Fruit fly (Drosophila melanogaster): Measurements from ENCODE around the gene step.

dm6 chr2L:21792831-21793230 lies 35.6 kb upstream of the step start:
- TF ChIP-seq psq (GFP tag; optimal IDR thresholded peaks at IDR 0.05) (no peak), HLH106 (tag; optimal IDR thresholded peaks at IDR 0.05) (no peak), dsf (GFP tag; optimal IDR thresholded peaks at IDR 0.05; ENCODE audit: borderline replicate concordance) (no peak), Dfd (GFP tag; optimal IDR thresholded peaks at IDR 0.05) (no peak)
